Worm (Caenorhabditis elegans) whole organism, L4/young adult: ENCODE measurements around the gene grk-2.

Experiments
- W03F9.2 ChIP-seq: fragments of 150-350 bp; optimal IDR thresholded peaks from 2 replicates; lab custom pipeline; 2014; ENCODE audit warnings: missing biosample characterization, missing genetic modification characterization
- him-1 ChIP-seq: sonication (generic microtip); optimal IDR thresholded peaks from 2 replicates; lab custom pipeline; 2016; ENCODE audit warnings: missing genotype, missing genetic modification reagents, missing genetic modification characterization, missing compliant biosample characterization

ce11 chrIII:728694-729093 is 52.8 kb downstream of the grk-2 start:
- TF ChIP-seq W03F9.2 (tag; lab: Kevin White, UChicago) (no peak), him-1 (no peak)
